Worm (Caenorhabditis elegans) whole organism, L3 larva: ENCODE data around the gene gsp-2.

Experiments used
- R02D3.7 ChIP-seq: fragments of 150-350 bp; optimal IDR thresholded peaks from 2 replicates; lab custom pipeline; 2014; ENCODE audit warnings: missing biosample characterization, missing genetic modification characterization
- ZK546.5 ChIP-seq: sonication (generic microtip); optimal IDR thresholded peaks from 2 replicates; lab custom pipeline; 2017; ENCODE audit warnings: missing biosample characterization, missing genetic modification characterization
- ama-1 ChIP-seq: fragments of 150-350 bp; optimal IDR thresholded peaks from 2 replicates; lab custom pipeline; 2018
- ceh-16 ChIP-seq: sonication (generic microtip); optimal IDR thresholded peaks from 2 replicates; lab custom pipeline; 2017; ENCODE audit warnings: missing biosample characterization, missing genetic modification characterization
- ceh-28 ChIP-seq: fragments of 150-350 bp; optimal IDR thresholded peaks from 2 replicates; lab custom pipeline; 2014; ENCODE audit warnings: missing biosample characterization, missing genetic modification reagents, missing genetic modification characterization
- ceh-82 ChIP-seq: fragments of 150-350 bp; optimal IDR thresholded peaks from 2 replicates; lab custom pipeline; 2014; ENCODE audit warnings: missing biosample characterization, missing genetic modification characterization
- daf-12 ChIP-seq: fragments of 150-350 bp; optimal IDR thresholded peaks from 2 replicates; lab custom pipeline; 2014; ENCODE audit warnings: missing biosample characterization, missing genetic modification reagents, missing genetic modification characterization
- egl-27 ChIP-seq: sonication (generic microtip); optimal IDR thresholded peaks from 4 replicates; lab custom pipeline; 2017; ENCODE audit warnings: missing biosample characterization, missing genetic modification reagents, missing genetic modification characterization
- egl-5 ChIP-seq: fragments of 150-350 bp; optimal IDR thresholded peaks from 2 replicates; lab custom pipeline; 2017; ENCODE audit warnings: missing biosample characterization, missing genetic modification reagents, missing genetic modification characterization, inconsistent platforms
- elt-2 ChIP-seq: sonication (generic microtip); optimal IDR thresholded peaks from 2 replicates; lab custom pipeline; 2016; ENCODE audit warnings: missing genetic modification reagents, mild to moderate bottlenecking, missing genetic modification characterization, missing compliant biosample characterization
- elt-3 ChIP-seq, 3 experiments: fragments of 150-350 bp in 1 of 3; sonication (generic microtip) in 2 of 3; optimal IDR thresholded peaks; 2 replicates in 2 of 3; 4 replicates in 1 of 3; lab custom pipeline; 2014 to 2017; ENCODE audit warnings: missing biosample characterization in 3 of 3, missing genetic modification characterization in 3 of 3
- fkh-10 ChIP-seq: sonication (generic microtip); optimal IDR thresholded peaks from 2 replicates; lab custom pipeline; 2017; ENCODE audit warnings: missing biosample characterization, missing genetic modification reagents, missing genetic modification characterization
- jun-1 ChIP-seq: fragments of 150-350 bp; optimal IDR thresholded peaks from 2 replicates; lab custom pipeline; 2014; ENCODE audit warnings: missing biosample characterization, missing genetic modification reagents, missing genetic modification characterization
- mdl-1 ChIP-seq: fragments of 150-350 bp; optimal IDR thresholded peaks from 2 replicates; lab custom pipeline; 2014; ENCODE audit warnings: missing biosample characterization, missing genetic modification characterization
- mml-1 ChIP-seq: fragments of 150-350 bp; sonication (generic microtip); optimal IDR thresholded peaks from 3 replicates; lab custom pipeline; 2014; ENCODE audit warnings: missing biosample characterization, missing genetic modification characterization
- nfya-1 ChIP-seq: sonication (generic microtip); optimal IDR thresholded peaks from 2 replicates; lab custom pipeline; 2017; ENCODE audit warnings: missing genetic modification characterization, mild to moderate bottlenecking, missing compliant biosample characterization, antibody characterized with exemption, moderate library complexity; ENCODE audit not compliant: insufficient read depth
- nhr-11 ChIP-seq: fragments of 150-350 bp; optimal IDR thresholded peaks from 2 replicates; lab custom pipeline; 2014; ENCODE audit warnings: missing biosample characterization, missing genetic modification characterization
- nhr-12 ChIP-seq: fragments of 150-350 bp; optimal IDR thresholded peaks from 2 replicates; lab custom pipeline; 2014; ENCODE audit warnings: missing biosample characterization, missing genetic modification characterization
- nhr-23 ChIP-seq: fragments of 150-350 bp; optimal IDR thresholded peaks from 2 replicates; lab custom pipeline; 2014; ENCODE audit warnings: missing biosample characterization, missing genetic modification reagents, missing genetic modification characterization
- nhr-237 ChIP-seq: fragments of 150-350 bp; optimal IDR thresholded peaks from 2 replicates; lab custom pipeline; 2014; ENCODE audit warnings: missing biosample characterization, missing genetic modification characterization
- nhr-25 ChIP-seq: sonication (generic microtip); optimal IDR thresholded peaks from 2 replicates; lab custom pipeline; 2017; ENCODE audit warnings: missing biosample characterization, missing genetic modification characterization
- nhr-28 ChIP-seq: fragments of 150-350 bp; optimal IDR thresholded peaks from 2 replicates; lab custom pipeline; 2014; ENCODE audit warnings: missing biosample characterization, missing genetic modification characterization
- nhr-43 ChIP-seq: sonication (generic microtip); optimal IDR thresholded peaks from 2 replicates; lab custom pipeline; 2016; ENCODE audit warnings: mild to moderate bottlenecking, missing genetic modification characterization, missing compliant biosample characterization; ENCODE audit not compliant: poor library complexity, severe bottlenecking
- nhr-67 ChIP-seq: fragments of 150-350 bp; optimal IDR thresholded peaks from 2 replicates; lab custom pipeline; 2014; ENCODE audit warnings: missing biosample characterization, missing genetic modification characterization
- nhr-76 ChIP-seq: fragments of 150-350 bp; sonication (generic microtip); optimal IDR thresholded peaks from 5 replicates; lab custom pipeline; 2014; ENCODE audit warnings: missing biosample characterization, missing genetic modification characterization
- nhr-77 ChIP-seq: fragments of 150-350 bp; optimal IDR thresholded peaks from 2 replicates; lab custom pipeline; 2014; ENCODE audit warnings: missing biosample characterization, missing genetic modification characterization
- pqm-1 ChIP-seq: fragments of 150-350 bp; optimal IDR thresholded peaks from 2 replicates; lab custom pipeline; 2017; ENCODE audit warnings: missing biosample characterization, missing genetic modification characterization, inconsistent platforms
- sea-2 ChIP-seq: fragments of 150-350 bp; sonication (generic microtip); optimal IDR thresholded peaks from 4 replicates; lab custom pipeline; 2014; ENCODE audit warnings: missing biosample characterization, missing genetic modification reagents, missing genetic modification characterization
- snpc-4 ChIP-seq: fragments of 150-350 bp; optimal IDR thresholded peaks from 2 replicates; lab custom pipeline; 2014; ENCODE audit warnings: missing biosample characterization, missing genetic modification characterization
- tbx-2 ChIP-seq: sonication (generic microtip); optimal IDR thresholded peaks from 2 replicates; lab custom pipeline; 2016; ENCODE audit warnings: mild to moderate bottlenecking, missing genetic modification characterization, missing compliant biosample characterization
- unc-39 ChIP-seq: sonication (generic microtip); optimal IDR thresholded peaks from 4 replicates; lab custom pipeline; 2017; ENCODE audit warnings: missing biosample characterization, missing genetic modification characterization
- unc-62 ChIP-seq: fragments of 150-350 bp; sonication (generic microtip); optimal IDR thresholded peaks from 4 replicates; lab custom pipeline; 2014; ENCODE audit warnings: missing biosample characterization, missing genetic modification reagents, missing genetic modification characterization
- zag-1 ChIP-seq: fragments of 150-350 bp; optimal IDR thresholded peaks from 2 replicates; lab custom pipeline; 2014; ENCODE audit warnings: missing biosample characterization, missing genetic modification characterization
- ztf-11 ChIP-seq: fragments of 150-350 bp; optimal IDR thresholded peaks from 2 replicates; lab custom pipeline; 2014; ENCODE audit warnings: missing biosample characterization, missing genetic modification characterization

Gene gsp-2

ce11 chrIII:7305649-7305977, 30.8 kb upstream of the gsp-2 start:
- TF ChIP-seq nhr-23 (peak; percentile 33), elt-3 (tag; optimal IDR thresholded peaks at IDR 0.05; lab: Kevin White, UChicago) (peak in 1 of 3 experiments; percentile 13), nhr-25 (tag; lab: Kevin White, UChicago) (peak; percentile 30), mdl-1 (tag; lab: Kevin White, UChicago) (no peak), mml-1 (tag; lab: Kevin White, UChicago) (no peak), nhr-43 (tag; lab: Kevin White, UChicago) (peak; percentile 43)

- TF ChIP-seq pqm-1 (no peak), jun-1 (tag; lab: Kevin White, UChicago) (no peak), ceh-28 (peak; percentile 32), sea-2 (GFP tag; lab: Kevin White, UChicago) (no peak)
- TF ChIP-seq, all 47 proteins: peak for 1
Observed at ce11 chrIII:7308600-7309109, 27.7 kb upstream of the gsp-2 start, which contains the start of gene acbp-4. Gene acbp-4 (minus strand): TSS chrIII:7309109.

ce11 chrIII:7310662-7311340, 25.6 kb upstream of the gsp-2 start, which contains the start of the genes F56C9.6 and F56C9.3:
Gene F56C9.6 (minus strand): TSS chrIII:7310773.
Gene F56C9.3 (plus strand): TSS chrIII:7311290.
- TF ChIP-seq nhr-28 (tag; lab: Kevin White, UChicago) (no peak), R02D3.7 (tag; lab: Kevin White, UChicago) (no peak), egl-27 (tag; lab: Kevin White, UChicago) (no peak), ceh-82 (tag; lab: Kevin White, UChicago) (no peak), ceh-28 (no peak), snpc-4 (no peak), nhr-25 (tag; lab: Kevin White, UChicago) (no peak), nhr-23 (no peak), nfya-1 (tag; lab: Kevin White, UChicago) (no peak), fkh-10 (GFP tag; lab: Kevin White, UChicago) (no peak), egl-5 (tag; lab: Kevin White, UChicago) (no peak)

ce11 chrIII:7314473-7314872, 21.9 kb upstream of the gsp-2 start:
- TF ChIP-seq ztf-11 (tag; lab: Kevin White, UChicago) (no peak), nhr-76 (tag; lab: Kevin White, UChicago) (no peak), nhr-77 (tag; lab: Kevin White, UChicago) (no peak), daf-12 (tag; lab: Kevin White, UChicago) (no peak), zag-1 (tag; lab: Kevin White, UChicago) (no peak), mdl-1 (tag; lab: Kevin White, UChicago) (no peak), nhr-237 (tag; lab: Kevin White, UChicago) (no peak), nhr-11 (tag; lab: Kevin White, UChicago) (no peak), ama-1 (lab: Kevin White, UChicago) (no peak), nhr-12 (tag; lab: Kevin White, UChicago) (no peak), ZK546.5 (tag; lab: Kevin White, UChicago) (no peak), snpc-4 (no peak), tbx-2 (tag; lab: Kevin White, UChicago) (no peak)

ce11 chrIII:7314927-7315547, 21.4 kb upstream of the gsp-2 start, which contains the start of gene nspg-6:
Gene nspg-6 (minus strand): TSS chrIII:7314977.
- TF ChIP-seq pqm-1 (peak; percentile 48), elt-3 (tag; optimal IDR thresholded peaks at IDR 0.05; lab: Kevin White, UChicago) (no peak), unc-62 (GFP tag; lab: Kevin White, UChicago) (no peak), sea-2 (GFP tag; lab: Kevin White, UChicago) (no peak), R02D3.7 (tag; lab: Kevin White, UChicago) (no peak), ceh-16 (tag; lab: Kevin White, UChicago) (no peak), unc-39 (tag; lab: Kevin White, UChicago) (no peak), nhr-67 (no peak), elt-2 (tag; lab: Kevin White, UChicago) (peak; percentile 81)
- TF ChIP-seq, all 47 proteins: peak for 2
